Worm (Caenorhabditis elegans) whole organism, early embryonic: ENCODE results near the gene dph-5.

ENCODE experiments used
- B0310.2 ChIP-seq: sonication (generic microtip); optimal IDR thresholded peaks from 2 replicates; lab custom pipeline; 2016; ENCODE audit warnings: mild to moderate bottlenecking, missing genetic modification characterization, missing compliant biosample characterization
- aly-1 ChIP-seq: sonication (generic microtip); optimal IDR thresholded peaks from 2 replicates; lab custom pipeline; 2016; ENCODE audit warnings: missing genetic modification characterization, missing compliant biosample characterization
- ama-1 ChIP-seq: fragments of 150-350 bp; optimal IDR thresholded peaks from 2 replicates; lab custom pipeline; 2014
- hmg-4 ChIP-seq: fragments of 200-800 bp; sonication (Bioruptor generic); optimal IDR thresholded peaks from 2 replicates; lab custom pipeline; 2018; ENCODE audit warnings: mild to moderate bottlenecking, missing genetic modification characterization, missing compliant biosample characterization
- hnd-1 ChIP-seq: sonication (generic microtip); optimal IDR thresholded peaks from 2 replicates; lab custom pipeline; 2016; ENCODE audit warnings: missing genetic modification characterization, missing compliant biosample characterization
- sea-1 ChIP-seq: fragments of 200-800 bp; sonication (Bioruptor generic); conservative IDR thresholded peaks from 2 replicates; pipeline ENCODE4 v1.3.6; 2022; ENCODE audit warnings: missing genetic modification characterization, missing compliant biosample characterization

ce11 chrII:11337497-11338040 lies 12.4 kb upstream of the dph-5 start, which contains the start of gene sqt-1:
- TF ChIP-seq aly-1 (tag; lab: Kevin White, UChicago) (no peak), ama-1 (lab: Kevin White, UChicago) (no peak), B0310.2 (tag; lab: Kevin White, UChicago) (no peak), hmg-4 (GFP tag; lab: Kevin White, UChicago) (no peak), sea-1 (no peak), hnd-1 (tag; lab: Kevin White, UChicago) (no peak)
